Fruit fly (Drosophila melanogaster) whole organism, wandering third instar larva: ENCODE data around the gene CG13640.

Experiments used
- Abd-B ChIP-seq: fragments of >200 bp; optimal IDR thresholded peaks from 2 replicates; lab custom pipeline; 2017; ENCODE audit warnings: missing biosample characterization, missing genetic modification characterization
- Hr78 ChIP-seq: fragments of >200 bp; optimal IDR thresholded peaks from 2 replicates; lab custom pipeline; 2017; ENCODE audit warnings: missing biosample characterization, missing genetic modification characterization
- Hr83 ChIP-seq: fragments of 200-300 bp; sonication (Bioruptor generic); optimal IDR thresholded peaks from 2 replicates; lab custom pipeline; 2016; ENCODE audit warnings: missing biosample characterization, mild to moderate bottlenecking, missing genetic modification characterization, moderate library complexity; ENCODE audit not compliant: poor library complexity, severe bottlenecking
- Myc ChIP-seq: fragments of >200 bp; optimal IDR thresholded peaks from 2 replicates; lab custom pipeline; 2017
- N ChIP-seq: fragments of >200 bp; optimal IDR thresholded peaks from 2 replicates; lab custom pipeline; 2018; ENCODE audit warnings: missing biosample characterization, missing external identifiers, missing genetic modification characterization
- OdsH ChIP-seq: fragments of 200-800 bp; sonication (Bioruptor generic); optimal IDR thresholded peaks from 2 replicates; lab custom pipeline; 2016; ENCODE audit warnings: missing biosample characterization, mild to moderate bottlenecking, missing genetic modification characterization
- br ChIP-seq: fragments of 200-800 bp; sonication (Bioruptor generic); optimal IDR thresholded peaks from 2 replicates; lab custom pipeline; 2016; ENCODE audit warnings: missing biosample characterization, missing genetic modification characterization
- lola ChIP-seq: fragments of >200 bp; optimal IDR thresholded peaks from 2 replicates; lab custom pipeline; 2017; ENCODE audit warnings: missing biosample characterization, missing genetic modification characterization
- pan ChIP-seq: fragments of >200 bp; optimal IDR thresholded peaks from 2 replicates; lab custom pipeline; 2017
- psq ChIP-seq: fragments of 200-800 bp; sonication (Bioruptor generic); optimal IDR thresholded peaks from 3 replicates; lab custom pipeline; 2017; ENCODE audit warnings: missing biosample characterization, mild to moderate bottlenecking, missing genetic modification characterization, moderate library complexity
- rgr ChIP-seq: fragments of 200-800 bp; sonication (Bioruptor generic); optimal IDR thresholded peaks from 3 replicates; lab custom pipeline; 2016; ENCODE audit warnings: missing biosample characterization, mild to moderate bottlenecking, missing genetic modification characterization
- sage ChIP-seq: fragments of 200-800 bp; sonication (Bioruptor generic); optimal IDR thresholded peaks from 2 replicates; lab custom pipeline; 2016; ENCODE audit warnings: missing biosample characterization, mild to moderate bottlenecking, missing genetic modification characterization
- tai ChIP-seq: sonication (Bioruptor generic); optimal IDR thresholded peaks from 2 replicates; lab custom pipeline; 2016; ENCODE audit warnings: missing biosample characterization, missing genetic modification characterization
- usp ChIP-seq: fragments of >200 bp; optimal IDR thresholded peaks from 2 replicates; lab custom pipeline; 2017; ENCODE audit warnings: missing biosample characterization, missing genetic modification characterization

- TF ChIP-seq br (GFP tag; lab: Kevin White, UChicago) (no peak), Abd-B (no peak), psq (GFP tag; lab: Kevin White, UChicago) (no peak), sage (GFP tag; lab: Kevin White, UChicago) (no peak), tai (no peak), rgr (GFP tag; lab: Kevin White, UChicago) (no peak), pan (lab: Kevin White, UChicago) (no peak), lola (no peak), OdsH (GFP tag; lab: Kevin White, UChicago) (no peak), N (GFP tag; lab: Kevin White, UChicago) (no peak), Myc (lab: Kevin White, UChicago) (no peak), usp (GFP tag; lab: Kevin White, UChicago) (no peak), Hr83 (GFP tag; lab: Kevin White, UChicago) (no peak), Hr78 (GFP tag; lab: Kevin White, UChicago) (no peak)
These were observed 1.6 kb downstream of the CG13640 start, which contains the start of gene CG13639 for dm6 chr3R:24860316-24860826.
